Worm (Caenorhabditis elegans): ENCODE measurements around the gene T22B2.3.

The T22B2.3 gene

DNA sequence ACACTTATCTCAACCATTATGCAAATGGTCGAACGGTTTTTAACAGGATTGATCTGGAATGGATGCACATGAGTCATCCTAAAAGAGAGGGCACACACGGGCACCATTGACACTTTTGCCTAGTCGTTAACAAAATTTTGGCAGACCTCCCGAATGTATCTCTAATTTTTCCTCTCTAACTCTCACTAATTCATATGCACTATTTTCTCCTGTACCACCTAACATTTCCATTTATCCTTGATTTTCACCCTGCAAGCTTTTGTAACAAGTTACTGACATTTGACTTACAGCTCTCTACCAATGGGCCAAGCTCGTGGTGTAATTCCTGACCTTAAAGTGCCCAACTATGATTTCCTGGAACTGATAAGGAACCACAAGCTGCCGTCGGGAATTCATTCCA is at the start of gene T22B2.3:
T22B2.3 (plus strand) TSS at position 301 of the 400 bp plus-strand sequence.
- TF ChIP-seq zip-4 (GFP tag; optimal IDR thresholded peaks at IDR 0.05) (no peak), unc-130 (tag; optimal IDR thresholded peaks at IDR 0.05) (no peak), unc-30 (tag; optimal IDR thresholded peaks at IDR 0.05) (no peak), ceh-63 (GFP tag; optimal IDR thresholded peaks at IDR 0.05) (no peak), mep-1 (tag; optimal IDR thresholded peaks at IDR 0.05) (no peak), lin-14 (GFP tag; optimal IDR thresholded peaks at IDR 0.05) (no peak), nhr-11 (tag; optimal IDR thresholded peaks at IDR 0.05) (no peak), C04F5.9 (tag; optimal IDR thresholded peaks at IDR 0.05) (no peak), C34B4.2 (tag; optimal IDR thresholded peaks at IDR 0.05) (no peak), F16B12.6 (tag; optimal IDR thresholded peaks at IDR 0.05) (no peak), xbp-1 (tag; optimal IDR thresholded peaks at IDR 0.05) (no peak), pag-3 (tag; optimal IDR thresholded peaks at IDR 0.05; ENCODE audit: borderline replicate concordance, insufficient read depth) (no peak), nhr-90 (tag; optimal IDR thresholded peaks at IDR 0.05; ENCODE audit: poor library complexity) (no peak), fos-1 (tag; optimal IDR thresholded peaks at IDR 0.05) (no peak)

DNA sequence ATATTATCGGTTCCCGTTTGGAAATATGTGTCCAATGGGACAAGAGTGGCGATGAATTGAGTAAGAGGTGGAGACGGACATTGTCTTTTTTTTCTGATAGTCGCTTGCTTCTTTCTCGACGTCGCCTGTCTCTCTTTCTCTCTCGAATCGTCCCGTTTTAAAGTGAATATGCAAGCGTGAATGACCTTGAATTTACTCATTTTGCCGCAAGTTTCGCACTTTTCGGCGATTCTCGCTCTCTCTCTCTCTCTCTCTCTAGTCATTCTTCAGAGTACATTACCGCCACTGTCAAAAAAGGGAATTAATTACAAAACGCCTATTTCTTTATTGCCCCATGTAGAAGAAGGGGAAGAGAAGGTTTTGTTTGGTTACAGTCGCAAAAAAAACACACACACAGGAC is 49.4 kb upstream of the T22B2.3 start:
- TF ChIP-seq lsy-2 (tag; optimal IDR thresholded peaks at IDR 0.05) = peak in 1 of 2 experiments; percentile 4
- TF ChIP-seq dsc-1 (tag; optimal IDR thresholded peaks at IDR 0.05) = no peak
- TF ChIP-seq elt-3 (tag; optimal IDR thresholded peaks at IDR 0.05) = no peak
- no peak for TF ChIP-seq aha-1 (tag; optimal IDR thresholded peaks at IDR 0.05)
- no peak for TF ChIP-seq sox-4 (tag; optimal IDR thresholded peaks at IDR 0.05)
- no peak for TF ChIP-seq fkh-10 (GFP tag; optimal IDR thresholded peaks at IDR 0.05)
- no peak for TF ChIP-seq zip-4 (GFP tag; optimal IDR thresholded peaks at IDR 0.05)
- TF ChIP-seq lir-3 (tag; optimal IDR thresholded peaks at IDR 0.05; ENCODE audit: poor library complexity) = no peak
- TF ChIP-seq nhr-85 (tag) = peak; percentile 82
- TF ChIP-seq pax-3 (tag; optimal IDR thresholded peaks at IDR 0.05) = no peak
- TF ChIP-seq hlh-4 (tag; optimal IDR thresholded peaks at IDR 0.05) = no peak
- TF ChIP-seq unc-30 (tag; optimal IDR thresholded peaks at IDR 0.05) = no peak
- no peak for TF ChIP-seq C34B4.2 (tag; optimal IDR thresholded peaks at IDR 0.05)
- TF ChIP-seq blmp-1 (tag; optimal IDR thresholded peaks at IDR 0.05) = peak; percentile 49
- TF ChIP-seq lin-15B (tag; optimal IDR thresholded peaks at IDR 0.05) = no peak
- no peak for TF ChIP-seq F16B12.6 (tag; optimal IDR thresholded peaks at IDR 0.05)
- no peak for TF ChIP-seq Y116A8C.19 (tag; optimal IDR thresholded peaks at IDR 0.05; ENCODE audit: borderline replicate concordance)
- TF ChIP-seq C04F5.9 (tag; optimal IDR thresholded peaks at IDR 0.05) = no peak
- no peak for TF ChIP-seq hpl-2 (GFP tag; optimal IDR thresholded peaks at IDR 0.05)
- peak; percentile 6 for TF ChIP-seq rnt-1 (tag; optimal IDR thresholded peaks at IDR 0.05)
- no peak for TF ChIP-seq lin-13 (GFP tag; optimal IDR thresholded peaks at IDR 0.05)
- TF ChIP-seq grh-1 (GFP tag; IDR thresholded peaks at IDR 0.05) = no peak
- TF ChIP-seq ama-1 (optimal IDR thresholded peaks at IDR 0.05) = no peak
- TF ChIP-seq nhr-47 (tag; optimal IDR thresholded peaks at IDR 0.05) = no peak
- TF ChIP-seq sup-37 (GFP tag; optimal IDR thresholded peaks at IDR 0.05) = no peak
- TF ChIP-seq ceh-63 (GFP tag; optimal IDR thresholded peaks at IDR 0.05) = no peak
- peak; percentile 36 for TF ChIP-seq mep-1 (tag; optimal IDR thresholded peaks at IDR 0.05)
- no peak for TF ChIP-seq unc-62 (GFP tag; optimal IDR thresholded peaks at IDR 0.05)
- TF ChIP-seq efl-1 (optimal IDR thresholded peaks at IDR 0.05) = no peak
- TF ChIP-seq efl-1 (GFP tag; optimal IDR thresholded peaks at IDR 0.05 in 1 of 2) = no peak
- TF ChIP-seq ceh-82 (tag; optimal IDR thresholded peaks at IDR 0.05) = no peak
- no peak for TF ChIP-seq C16A3.4 (tag; optimal IDR thresholded peaks at IDR 0.05)
- TF ChIP-seq skn-1 (tag; optimal IDR thresholded peaks at IDR 0.05) = no peak
- no peak for TF ChIP-seq ztf-11 (tag; optimal IDR thresholded peaks at IDR 0.05)
- TF ChIP-seq lin-14 (GFP tag; optimal IDR thresholded peaks at IDR 0.05) = peak; percentile 66
- TF ChIP-seq nhr-11 (tag; optimal IDR thresholded peaks at IDR 0.05) = no peak

Data from whole organism, L1 larva.